Fruit fly (Drosophila melanogaster) whole organism, embryonic: ENCODE data around the gene Eig71Ej.

Experiments
- Ada2b ChIP-seq: fragments of 200-800 bp; sonication (Bioruptor generic); IDR thresholded peaks from 2 replicates; pipeline ENCODE4 v1.3.6; 2022; ENCODE audit warnings: missing biosample characterization, missing genetic modification characterization
- Blimp-1 ChIP-seq: fragments of 200-800 bp; sonication (Bioruptor generic); optimal IDR thresholded peaks from 3 replicates; lab custom pipeline; 2018; ENCODE audit warnings: missing biosample characterization, missing genetic modification characterization, mild to moderate bottlenecking, moderate library complexity, missing genetic modification reagents
- CG10654 ChIP-seq: fragments of 200-800 bp; sonication (Bioruptor generic); optimal IDR thresholded peaks from 2 replicates; lab custom pipeline; 2016; ENCODE audit warnings: missing biosample characterization, missing genetic modification characterization
- CG16813 ChIP-seq: fragments of 200-800 bp; sonication (Bioruptor generic); IDR thresholded peaks from 3 replicates; pipeline ENCODE4 v1.3.6; 2022; ENCODE audit warnings: missing biosample characterization, missing genetic modification characterization; ENCODE audit not compliant: partially characterized antibody
- CG17328 ChIP-seq: fragments of 200-800 bp; sonication (Bioruptor generic); IDR thresholded peaks from 2 replicates; pipeline ENCODE4 v1.3.6; 2022; ENCODE audit warnings: missing biosample characterization, missing genetic modification characterization
- CG17802 ChIP-seq: fragments of 200-800 bp; sonication (Bioruptor generic); optimal IDR thresholded peaks from 2 replicates; lab custom pipeline; 2018; ENCODE audit warnings: missing biosample characterization, mild to moderate bottlenecking, missing genetic modification characterization, moderate library complexity
- CG18262 ChIP-seq: fragments of 200-800 bp; optimal IDR thresholded peaks from 3 replicates; lab custom pipeline; 2019; ENCODE audit warnings: missing biosample characterization, mild to moderate bottlenecking, missing genetic modification characterization, moderate library complexity
- CG18599 ChIP-seq: fragments of 200-800 bp; sonication (Bioruptor generic); optimal IDR thresholded peaks from 3 replicates; lab custom pipeline; 2017; ENCODE audit warnings: missing biosample characterization, missing genetic modification characterization, mild to moderate bottlenecking, moderate library complexity, missing genetic modification reagents
- CG2129 ChIP-seq: fragments of 200-800 bp; sonication (Bioruptor generic); IDR thresholded peaks from 2 replicates; pipeline ENCODE4 v1.3.6; 2022; ENCODE audit warnings: missing biosample characterization, missing genetic modification characterization; ENCODE audit not compliant: partially characterized antibody
- CG30403 ChIP-seq: fragments of 200-800 bp; sonication (Bioruptor generic); optimal IDR thresholded peaks from 3 replicates; lab custom pipeline; 2016; ENCODE audit warnings: missing biosample characterization, missing genetic modification characterization
- CG3281 ChIP-seq: fragments of 200-800 bp; sonication (Bioruptor generic); optimal IDR thresholded peaks from 3 replicates; lab custom pipeline; 2017; ENCODE audit warnings: missing biosample characterization, mild to moderate bottlenecking, missing genetic modification characterization
- CG33557 ChIP-seq: fragments of 200-800 bp; sonication (Bioruptor generic); optimal IDR thresholded peaks from 2 replicates; lab custom pipeline; 2019; ENCODE audit warnings: missing biosample characterization, mild to moderate bottlenecking, missing genetic modification characterization, moderate library complexity
- CG34422 ChIP-seq: fragments of 200-800 bp; sonication (Bioruptor generic); IDR thresholded peaks from 3 replicates; pipeline ENCODE4 v1.3.6; 2022; ENCODE audit warnings: missing biosample characterization, missing genetic modification characterization
- CG4328 ChIP-seq: fragments of 200-800 bp; sonication (Bioruptor generic); optimal IDR thresholded peaks from 3 replicates; lab custom pipeline; 2017; ENCODE audit warnings: missing biosample characterization, missing genetic modification reagents, missing genetic modification characterization
- CG4854 ChIP-seq: fragments of 200-800 bp; sonication (Bioruptor generic); optimal IDR thresholded peaks from 2 replicates; lab custom pipeline; 2016; ENCODE audit warnings: missing biosample characterization, missing genetic modification characterization, inconsistent platforms
- CG6765 ChIP-seq: fragments of 200-800 bp; sonication (Bioruptor generic); optimal IDR thresholded peaks from 3 replicates; lab custom pipeline; 2017; ENCODE audit warnings: missing biosample characterization, mild to moderate bottlenecking, missing genetic modification characterization
- CG7372 ChIP-seq: fragments of 200-800 bp; sonication (Bioruptor generic); IDR thresholded peaks from 2 replicates; pipeline ENCODE4 v1.3.6; 2022; ENCODE audit warnings: missing biosample characterization, missing genetic modification characterization
- CG7963 ChIP-seq: fragments of 200-800 bp; sonication (Bioruptor generic); IDR thresholded peaks from 3 replicates; pipeline ENCODE4 v1.3.6; 2022; ENCODE audit warnings: missing biosample characterization, missing genetic modification characterization; ENCODE audit not compliant: partially characterized antibody
- D19A ChIP-seq: fragments of 200-800 bp; optimal IDR thresholded peaks from 3 replicates; lab custom pipeline; 2019; ENCODE audit warnings: missing biosample characterization, mild to moderate bottlenecking, missing genetic modification characterization, moderate library complexity
- Doc3 ChIP-seq: fragments of 200-800 bp; sonication (Bioruptor generic); IDR thresholded peaks from 3 replicates; pipeline ENCODE4 v1.3.6; 2022; ENCODE audit warnings: missing biosample characterization, missing genetic modification characterization; ENCODE audit not compliant: partially characterized antibody
- Dref ChIP-seq: fragments of 200-800 bp; sonication (Bioruptor generic); IDR thresholded peaks from 2 replicates; pipeline ENCODE4 v1.3.6; 2022; ENCODE audit warnings: missing biosample characterization, missing genetic modification characterization
- HHEX ChIP-seq: fragments of 200-800 bp; sonication (Bioruptor generic); optimal IDR thresholded peaks from 3 replicates; lab custom pipeline; 2017; ENCODE audit warnings: missing biosample characterization, mild to moderate bottlenecking, missing genetic modification characterization, missing genetic modification reagents
- Hey ChIP-seq: fragments of 200-800 bp; sonication (Bioruptor generic); optimal IDR thresholded peaks from 3 replicates; lab custom pipeline; 2018; ENCODE audit warnings: missing biosample characterization, mild to moderate bottlenecking, missing genetic modification characterization
- Hr39 ChIP-seq: fragments of >200 bp; optimal IDR thresholded peaks from 2 replicates; lab custom pipeline; 2017
- Max ChIP-seq: fragments of 200-800 bp; sonication (Bioruptor generic); optimal IDR thresholded peaks from 2 replicates; lab custom pipeline; 2016; ENCODE audit warnings: missing biosample characterization, mild to moderate bottlenecking, missing genetic modification characterization
- Sox102F ChIP-seq: fragments of 200-800 bp; sonication (Bioruptor generic); optimal IDR thresholded peaks from 2 replicates; lab custom pipeline; 2018; ENCODE audit warnings: missing biosample characterization, mild to moderate bottlenecking, missing genetic modification characterization, moderate library complexity
- Taf1 ChIP-seq: fragments of 200-800 bp; sonication (Bioruptor generic); IDR thresholded peaks from 2 replicates; pipeline ENCODE4 v1.3.6; 2022; ENCODE audit warnings: missing biosample characterization, missing genetic modification characterization
- abd-A ChIP-seq: fragments of 200-800 bp; sonication (Bioruptor generic); optimal IDR thresholded peaks from 3 replicates; lab custom pipeline; 2019; ENCODE audit warnings: missing biosample characterization, mild to moderate bottlenecking, missing genetic modification characterization, moderate library complexity
- ash1 ChIP-seq: fragments of 200-800 bp; sonication (Bioruptor generic); optimal IDR thresholded peaks from 2 replicates; lab custom pipeline; 2018; ENCODE audit warnings: missing biosample characterization, mild to moderate bottlenecking, missing genetic modification characterization
- bcd ChIP-seq: fragments of 200-800 bp; sonication (Bioruptor generic); optimal IDR thresholded peaks from 2 replicates; lab custom pipeline; 2017; ENCODE audit warnings: missing biosample characterization, mild to moderate bottlenecking, missing genetic modification characterization
- bsh ChIP-seq, 2 experiments: fragments of 200-800 bp; sonication (Bioruptor generic); optimal IDR thresholded peaks; 2 replicates each; lab custom pipeline; 2017 to 2018; ENCODE audit warnings: mild to moderate bottlenecking in 2 of 2, missing biosample characterization in 2 of 2, missing genetic modification characterization in 2 of 2, moderate library complexity in 1 of 2
- chm ChIP-seq: fragments of 200-800 bp; sonication (Bioruptor generic); IDR thresholded peaks from 2 replicates; pipeline ENCODE4 v1.3.6; 2022; ENCODE audit warnings: missing biosample characterization, missing genetic modification characterization
- esg ChIP-seq: fragments of 200-800 bp; sonication (Bioruptor generic); conservative IDR thresholded peaks from 2 replicates; pipeline ENCODE4 v1.3.6; 2022; ENCODE audit warnings: missing biosample characterization, missing genetic modification characterization
- fd102C ChIP-seq: fragments of 200-800 bp; sonication (Bioruptor generic); optimal IDR thresholded peaks from 2 replicates; lab custom pipeline; 2018; ENCODE audit warnings: missing biosample characterization, mild to moderate bottlenecking, missing genetic modification characterization, moderate library complexity
- fd3F ChIP-seq: fragments of 200-800 bp; sonication (Bioruptor generic); optimal IDR thresholded peaks from 2 replicates; lab custom pipeline; 2018; ENCODE audit warnings: missing biosample characterization, mild to moderate bottlenecking, missing genetic modification characterization, moderate library complexity
- fd64A ChIP-seq: fragments of 200-800 bp; sonication (Bioruptor generic); optimal IDR thresholded peaks from 3 replicates; lab custom pipeline; 2018; ENCODE audit warnings: missing biosample characterization, mild to moderate bottlenecking, missing genetic modification characterization
- ftz-f1 ChIP-seq: fragments of 200-800 bp; sonication (Bioruptor generic); optimal IDR thresholded peaks from 2 replicates; lab custom pipeline; 2016; ENCODE audit warnings: missing biosample characterization, missing genetic modification characterization
- fu2 ChIP-seq: fragments of 200-800 bp; sonication (Bioruptor generic); optimal IDR thresholded peaks from 2 replicates; lab custom pipeline; 2016; ENCODE audit warnings: missing biosample characterization, missing genetic modification characterization
- gfzf ChIP-seq: fragments of 200-800 bp; sonication (Bioruptor generic); optimal IDR thresholded peaks from 2 replicates; lab custom pipeline; 2016; ENCODE audit warnings: missing biosample characterization, mild to moderate bottlenecking, missing genetic modification characterization, moderate library complexity
- gt ChIP-seq: fragments of 200-800 bp; sonication (Bioruptor generic); IDR thresholded peaks from 2 replicates; pipeline ENCODE4 v1.3.6; 2022; ENCODE audit warnings: missing biosample characterization, missing genetic modification characterization
- ham ChIP-seq: fragments of 200-800 bp; sonication (Bioruptor generic); IDR thresholded peaks from 2 replicates; pipeline ENCODE4 v1.3.6; 2022; ENCODE audit warnings: missing biosample characterization, missing genetic modification characterization
- hkb ChIP-seq, 2 experiments: fragments of 200-800 bp in 1 of 2; fragments of >200 bp in 1 of 2; sonication (Bioruptor generic) in 1 of 2; IDR thresholded peaks in 1 of 2; optimal IDR thresholded peaks in 1 of 2; 2 replicates each; pipeline versions ENCODE4 v1.3.6 to Lab custom; 2017 to 2022; ENCODE audit warnings: missing biosample characterization in 1 of 2, missing genetic modification characterization in 1 of 2
- ken ChIP-seq: fragments of 200-800 bp; sonication (Bioruptor generic); IDR thresholded peaks from 3 replicates; pipeline ENCODE4 v1.3.6; 2022; ENCODE audit warnings: missing biosample characterization, missing genetic modification characterization
- klu ChIP-seq: fragments of 200-800 bp; sonication (Bioruptor generic); IDR thresholded peaks from 2 replicates; pipeline ENCODE4 v1.3.6; 2022; ENCODE audit warnings: missing biosample characterization, missing genetic modification characterization
- nau ChIP-seq: fragments of 200-800 bp; sonication (Bioruptor generic); optimal IDR thresholded peaks from 3 replicates; lab custom pipeline; 2017; ENCODE audit warnings: missing biosample characterization, mild to moderate bottlenecking, missing genetic modification characterization, missing genetic modification reagents
- org-1 ChIP-seq: fragments of 200-800 bp; sonication (Bioruptor generic); optimal IDR thresholded peaks from 2 replicates; lab custom pipeline; 2017; ENCODE audit warnings: missing biosample characterization, missing genetic modification characterization
- pita ChIP-seq: fragments of 200-800 bp; sonication (Bioruptor generic); optimal IDR thresholded peaks from 2 replicates; lab custom pipeline; 2017; ENCODE audit warnings: missing biosample characterization, mild to moderate bottlenecking, missing genetic modification characterization
- schlank ChIP-seq: fragments of 200-800 bp; sonication (Bioruptor generic); optimal IDR thresholded peaks from 2 replicates; lab custom pipeline; 2018; ENCODE audit warnings: missing biosample characterization, mild to moderate bottlenecking, missing genetic modification characterization
- tio ChIP-seq: fragments of 200-800 bp; sonication (Bioruptor generic); optimal IDR thresholded peaks from 2 replicates; lab custom pipeline; 2017; ENCODE audit warnings: missing biosample characterization, missing genetic modification characterization, inconsistent platforms
- trh ChIP-seq: fragments of 200-800 bp; sonication (Bioruptor generic); optimal IDR thresholded peaks from 2 replicates; lab custom pipeline; 2016; ENCODE audit warnings: missing biosample characterization, missing genetic modification characterization
- tx ChIP-seq: fragments of 200-800 bp; sonication (Bioruptor generic); optimal IDR thresholded peaks from 2 replicates; lab custom pipeline; 2016; ENCODE audit warnings: missing biosample characterization, missing genetic modification characterization

The Eig71Ej gene

dm6 chr3L:15672800-15673199, 12.0 kb upstream of the Eig71Ej start (continued):
- TF ChIP-seq tx (GFP tag; lab: Kevin White, UChicago) (no peak), Sox102F (GFP tag; lab: Kevin White, UChicago) (no peak), ham (no peak), fd102C (GFP tag; lab: Kevin White, UChicago) (peak; percentile 36), CG2129 (GFP tag; lab: Robert Waterston, UW) (no peak), Hey (tag; lab: Kevin White, UChicago) (no peak), bcd (GFP tag; lab: Kevin White, UChicago) (no peak), ken (GFP tag; lab: Robert Waterston, UW) (no peak), CG7372 (GFP tag; lab: Robert Waterston, UW) (no peak), ftz-f1 (GFP tag; lab: Kevin White, UChicago) (no peak), CG6765 (no peak), abd-A (no peak), CG4854 (GFP tag; lab: Kevin White, UChicago) (no peak), CG30403 (GFP tag; lab: Kevin White, UChicago) (peak; percentile 14), CG18262 (tag; lab: Kevin White, UChicago) (peak; percentile 60), CG3281 (no peak), D19A (tag; lab: Kevin White, UChicago) (peak; percentile 60), CG17328 (GFP tag; lab: Robert Waterston, UW) (peak; percentile 40; the same call in 1 of the 2 replicates), tio (GFP tag; lab: Kevin White, UChicago) (peak; percentile 29), bsh (GFP tag; optimal IDR thresholded peaks at IDR 0.05; lab: Kevin White, UChicago) (peak in 1 of 2 experiments; percentile 75), CG34422 (GFP tag; lab: Robert Waterston, UW) (no peak), org-1 (GFP tag; lab: Kevin White, UChicago) (no peak), CG4328 (GFP tag; lab: Kevin White, UChicago) (no peak), fd3F (GFP tag; lab: Kevin White, UChicago) (no peak), pita (GFP tag; lab: Kevin White, UChicago) (no peak), fu2 (GFP tag; lab: Kevin White, UChicago) (no peak), Blimp-1 (GFP tag; lab: Kevin White, UChicago) (peak; percentile 36), CG16813 (GFP tag; lab: Robert Waterston, UW) (no peak), CG18599 (GFP tag; lab: Kevin White, UChicago) (no peak), fd64A (GFP tag; lab: Kevin White, UChicago) (no peak), CG33557 (GFP tag; lab: Kevin White, UChicago) (peak; percentile 54), Taf1 (GFP tag; lab: Robert Waterston, UW) (no peak), schlank (tag; lab: Kevin White, UChicago) (no peak), CG10654 (GFP tag; lab: Kevin White, UChicago) (no peak), CG17802 (tag; lab: Kevin White, UChicago) (peak; percentile 12), gfzf (GFP tag; lab: Kevin White, UChicago) (no peak), Doc3 (GFP tag; lab: Robert Waterston, UW) (no peak), nau (GFP tag; lab: Kevin White, UChicago) (no peak), ash1 (GFP tag; lab: Kevin White, UChicago) (no peak), trh (GFP tag; lab: Kevin White, UChicago) (no peak), klu (GFP tag; lab: Robert Waterston, UW) (no peak), HHEX (GFP tag; lab: Kevin White, UChicago) (no peak), gt (GFP tag; lab: Robert Waterston, UW) (no peak), Hr39 (no peak), hkb (optimal IDR thresholded peaks at IDR 0.05; lab: Kevin White, UChicago) (no peak), hkb (GFP tag; IDR thresholded peaks at IDR 0.05; lab: Robert Waterston, UW) (0 out of 2 replicates have a peak, but pooled peaks have one; percentile 36), Dref (GFP tag; lab: Robert Waterston, UW) (no peak), esg (GFP tag; lab: Robert Waterston, UW) (no peak), Max (GFP tag; lab: Kevin White, UChicago) (no peak), chm (no peak), Ada2b (GFP tag; lab: Robert Waterston, UW) (no peak), CG7963 (GFP tag; lab: Robert Waterston, UW) (no peak)
